Fruit fly (Drosophila melanogaster) whole organism, embryonic: ENCODE results near the gene MBD-like.

Source experiments
- Antp ChIP-seq: fragments of 200-800 bp; sonication (Bioruptor generic); optimal IDR thresholded peaks from 3 replicates; lab custom pipeline; 2016; ENCODE audit warnings: missing biosample characterization, missing genetic modification characterization
- CG10959 ChIP-seq: fragments of 200-800 bp; sonication (Bioruptor generic); IDR thresholded peaks from 2 replicates; pipeline ENCODE4 v1.3.6; 2022; ENCODE audit warnings: missing biosample characterization, missing genetic modification characterization
- CG11247 ChIP-seq: fragments of 200-800 bp; sonication (Bioruptor generic); IDR thresholded peaks from 2 replicates; pipeline ENCODE4 v1.3.6; 2022; ENCODE audit warnings: missing biosample characterization, missing genetic modification characterization
- CG11504 ChIP-seq: fragments of 200-800 bp; sonication (Bioruptor generic); optimal IDR thresholded peaks from 3 replicates; lab custom pipeline; 2019; ENCODE audit warnings: missing biosample characterization, mild to moderate bottlenecking, missing genetic modification characterization, moderate library complexity
- CG12299 ChIP-seq: fragments of 200-800 bp; sonication (Bioruptor generic); optimal IDR thresholded peaks from 2 replicates; lab custom pipeline; 2018; ENCODE audit warnings: missing biosample characterization, mild to moderate bottlenecking, missing genetic modification characterization
- CG12391 ChIP-seq: fragments of 200-800 bp; sonication (Bioruptor generic); optimal IDR thresholded peaks from 3 replicates; lab custom pipeline; 2018; ENCODE audit warnings: missing biosample characterization, mild to moderate bottlenecking, missing genetic modification characterization, moderate library complexity
- CG14050 ChIP-seq: fragments of 200-800 bp; sonication (Bioruptor generic); IDR thresholded peaks from 3 replicates; pipeline ENCODE4 v1.3.6; 2022; ENCODE audit warnings: missing biosample characterization, missing genetic modification characterization
- CG14667 ChIP-seq: fragments of 200-800 bp; sonication (Bioruptor generic); IDR thresholded peaks from 2 replicates; pipeline ENCODE4 v1.3.6; 2022; ENCODE audit warnings: missing biosample characterization, missing genetic modification characterization
- CG1529 ChIP-seq: fragments of 200-800 bp; sonication (Bioruptor generic); optimal IDR thresholded peaks from 3 replicates; lab custom pipeline; 2018; ENCODE audit warnings: missing biosample characterization, missing genetic modification characterization
- CG15696 ChIP-seq: fragments of 200-800 bp; sonication (Bioruptor generic); optimal IDR thresholded peaks from 2 replicates; lab custom pipeline; 2019; ENCODE audit warnings: missing biosample characterization, mild to moderate bottlenecking, missing genetic modification characterization, moderate library complexity
- CG1603 ChIP-seq: fragments of 200-800 bp; sonication (Bioruptor generic); optimal IDR thresholded peaks from 2 replicates; lab custom pipeline; 2019; ENCODE audit warnings: missing biosample characterization, mild to moderate bottlenecking, missing genetic modification characterization, moderate library complexity
- CG16863 ChIP-seq: fragments of 200-800 bp; sonication (Bioruptor generic); optimal IDR thresholded peaks from 3 replicates; lab custom pipeline; 2016; ENCODE audit warnings: missing biosample characterization, missing genetic modification characterization
- CG3065 ChIP-seq: fragments of 200-800 bp; sonication (Bioruptor generic); optimal IDR thresholded peaks from 2 replicates; lab custom pipeline; 2016; ENCODE audit warnings: missing biosample characterization, missing genetic modification characterization
- CG43689 ChIP-seq: fragments of 200-800 bp; sonication (Bioruptor generic); IDR thresholded peaks from 2 replicates; pipeline ENCODE4 v1.3.6; 2022; ENCODE audit warnings: missing biosample characterization, missing genetic modification characterization
- CG7372 ChIP-seq: fragments of 200-800 bp; sonication (Bioruptor generic); IDR thresholded peaks from 2 replicates; pipeline ENCODE4 v1.3.6; 2022; ENCODE audit warnings: missing biosample characterization, missing genetic modification characterization
- CG7556 ChIP-seq: fragments of 200-800 bp; sonication (Bioruptor generic); optimal IDR thresholded peaks from 2 replicates; lab custom pipeline; 2017; ENCODE audit warnings: missing biosample characterization, mild to moderate bottlenecking, missing genetic modification characterization
- CG7987 ChIP-seq: fragments of 200-800 bp; sonication (Bioruptor generic); optimal IDR thresholded peaks from 2 replicates; lab custom pipeline; 2018; ENCODE audit warnings: missing biosample characterization, mild to moderate bottlenecking, missing genetic modification characterization, moderate library complexity
- Dfd ChIP-seq, 2 experiments: fragments of >200 bp; optimal IDR thresholded peaks; 2 replicates each; lab custom pipeline; 2017; ENCODE audit warnings: missing biosample characterization in 2 of 2, missing genetic modification characterization in 2 of 2
- Dip2 ChIP-seq: fragments of 200-800 bp; sonication (Bioruptor generic); IDR thresholded peaks from 2 replicates; pipeline ENCODE4 v1.3.6; 2022; ENCODE audit warnings: missing biosample characterization, missing genetic modification characterization
- Fer3 ChIP-seq: fragments of 200-800 bp; sonication (Bioruptor generic); optimal IDR thresholded peaks from 2 replicates; lab custom pipeline; 2018; ENCODE audit warnings: missing biosample characterization, mild to moderate bottlenecking, missing genetic modification characterization, moderate library complexity
- H15 ChIP-seq: fragments of 200-800 bp; sonication (Bioruptor generic); IDR thresholded peaks from 3 replicates; pipeline ENCODE4 v1.3.6; 2022; ENCODE audit warnings: missing biosample characterization, missing genetic modification characterization
- HLH54F ChIP-seq: fragments of 200-800 bp; sonication (Bioruptor generic); optimal IDR thresholded peaks from 3 replicates; lab custom pipeline; 2016; ENCODE audit warnings: missing biosample characterization, missing genetic modification characterization
- Kr ChIP-seq: fragments of 200-800 bp; sonication (Bioruptor generic); optimal IDR thresholded peaks from 2 replicates; lab custom pipeline; 2017; ENCODE audit warnings: missing biosample characterization, mild to moderate bottlenecking, missing genetic modification characterization
- Mad ChIP-seq: fragments of 200-800 bp; sonication (Bioruptor generic); optimal IDR thresholded peaks from 2 replicates; lab custom pipeline; 2016; ENCODE audit warnings: missing biosample characterization, missing genetic modification characterization
- Med ChIP-seq: fragments of 200-800 bp; sonication (Bioruptor generic); peaks from one replicate; lab custom pipeline; 2016; ENCODE audit warnings: missing biosample characterization, missing genetic modification characterization, mild to moderate bottlenecking, inconsistent platforms, moderate library complexity
- Ravus ChIP-seq: fragments of 200-800 bp; sonication (Bioruptor generic); IDR thresholded peaks from 2 replicates; pipeline ENCODE4 v1.3.6; 2022; ENCODE audit warnings: missing biosample characterization, missing genetic modification characterization
- Spps ChIP-seq: fragments of 200-800 bp; sonication (Bioruptor generic); optimal IDR thresholded peaks from 2 replicates; lab custom pipeline; 2018; ENCODE audit warnings: missing biosample characterization, mild to moderate bottlenecking, missing genetic modification characterization
- TFAM ChIP-seq: fragments of 200-800 bp; sonication (Bioruptor generic); optimal IDR thresholded peaks from 2 replicates; lab custom pipeline; 2017; ENCODE audit warnings: missing biosample characterization, missing genetic modification characterization, inconsistent platforms
- Taf1 ChIP-seq: fragments of 200-800 bp; sonication (Bioruptor generic); IDR thresholded peaks from 2 replicates; pipeline ENCODE4 v1.3.6; 2022; ENCODE audit warnings: missing biosample characterization, missing genetic modification characterization
- ab ChIP-seq: fragments of 200-800 bp; sonication (Bioruptor generic); optimal IDR thresholded peaks from 2 replicates; lab custom pipeline; 2016; ENCODE audit warnings: missing biosample characterization, missing genetic modification characterization
- ac ChIP-seq: fragments of 200-800 bp; sonication (Bioruptor generic); optimal IDR thresholded peaks from 3 replicates; lab custom pipeline; 2017; ENCODE audit warnings: missing biosample characterization, mild to moderate bottlenecking, missing genetic modification characterization
- al ChIP-seq: fragments of 200-800 bp; sonication (Bioruptor generic); IDR thresholded peaks from 2 replicates; pipeline ENCODE4 v1.3.6; 2022; ENCODE audit warnings: missing biosample characterization, missing genetic modification characterization
- ara ChIP-seq: fragments of 200-800 bp; sonication (Bioruptor generic); IDR thresholded peaks from 2 replicates; pipeline ENCODE4 v1.3.6; 2022; ENCODE audit warnings: missing biosample characterization, missing genetic modification characterization
- corto ChIP-seq: fragments of 200-800 bp; sonication (Bioruptor generic); optimal IDR thresholded peaks from 2 replicates; lab custom pipeline; 2016; ENCODE audit warnings: missing biosample characterization, mild to moderate bottlenecking, missing genetic modification characterization, moderate library complexity
- da ChIP-seq: fragments of 200-800 bp; sonication (Bioruptor generic); optimal IDR thresholded peaks from 2 replicates; lab custom pipeline; 2016; ENCODE audit warnings: missing biosample characterization, missing genetic modification characterization
- en ChIP-seq: fragments of 200-800 bp; sonication (Bioruptor generic); optimal IDR thresholded peaks from 2 replicates; lab custom pipeline; 2016; ENCODE audit warnings: missing biosample characterization, missing genetic modification characterization
- gsb-n ChIP-seq: fragments of 200-800 bp; sonication (Bioruptor generic); optimal IDR thresholded peaks from 3 replicates; lab custom pipeline; 2018; ENCODE audit warnings: missing biosample characterization, mild to moderate bottlenecking, missing genetic modification characterization
- ham ChIP-seq: fragments of 200-800 bp; sonication (Bioruptor generic); IDR thresholded peaks from 2 replicates; pipeline ENCODE4 v1.3.6; 2022; ENCODE audit warnings: missing biosample characterization, missing genetic modification characterization
- her ChIP-seq: fragments of 200-800 bp; sonication (Bioruptor generic); optimal IDR thresholded peaks from 2 replicates; lab custom pipeline; 2016; ENCODE audit warnings: missing biosample characterization, missing genetic modification characterization
- kay ChIP-seq: fragments of 200-800 bp; sonication (Bioruptor generic); optimal IDR thresholded peaks from 2 replicates; lab custom pipeline; 2016; ENCODE audit warnings: missing biosample characterization, missing genetic modification characterization
- kni ChIP-seq: fragments of 200-800 bp; sonication (Bioruptor generic); optimal IDR thresholded peaks from 3 replicates; lab custom pipeline; 2017; ENCODE audit warnings: mild to moderate bottlenecking, missing biosample characterization, missing genetic modification reagents, missing genetic modification characterization
- mirr ChIP-seq: fragments of 200-800 bp; sonication (Bioruptor generic); optimal IDR thresholded peaks from 3 replicates; lab custom pipeline; 2018; ENCODE audit warnings: missing biosample characterization, mild to moderate bottlenecking, missing genetic modification characterization
- psq ChIP-seq: fragments of 200-800 bp; sonication (Bioruptor generic); optimal IDR thresholded peaks from 2 replicates; lab custom pipeline; 2017; ENCODE audit warnings: missing biosample characterization, missing genetic modification characterization
- pum ChIP-seq: fragments of 200-800 bp; sonication (Bioruptor generic); optimal IDR thresholded peaks from 2 replicates; lab custom pipeline; 2016; ENCODE audit warnings: missing biosample characterization, missing genetic modification characterization
- so ChIP-seq: fragments of 200-800 bp; sonication (Bioruptor generic); IDR thresholded peaks from 3 replicates; pipeline ENCODE4 v1.3.6; 2022; ENCODE audit warnings: missing biosample characterization, missing genetic modification characterization
- sr ChIP-seq: fragments of 200-800 bp; sonication (Bioruptor generic); IDR thresholded peaks from 3 replicates; pipeline ENCODE4 v1.3.6; 2022; ENCODE audit warnings: missing biosample characterization, missing genetic modification characterization
- stwl ChIP-seq: fragments of 200-800 bp; sonication (Bioruptor generic); optimal IDR thresholded peaks from 3 replicates; lab custom pipeline; 2018; ENCODE audit warnings: missing biosample characterization, mild to moderate bottlenecking, missing genetic modification characterization, moderate library complexity
- sug ChIP-seq: fragments of 200-800 bp; optimal IDR thresholded peaks from 2 replicates; lab custom pipeline; 2019; ENCODE audit warnings: missing biosample characterization, mild to moderate bottlenecking, missing genetic modification characterization, moderate library complexity
- tin ChIP-seq: fragments of 200-800 bp; sonication (Bioruptor generic); optimal IDR thresholded peaks from 3 replicates; lab custom pipeline; 2016; ENCODE audit warnings: missing biosample characterization, missing genetic modification characterization
- tx ChIP-seq: fragments of 200-800 bp; sonication (Bioruptor generic); optimal IDR thresholded peaks from 2 replicates; lab custom pipeline; 2016; ENCODE audit warnings: missing biosample characterization, missing genetic modification characterization
- vfl ChIP-seq: fragments of 200-800 bp; sonication (Bioruptor generic); optimal IDR thresholded peaks from 2 replicates; lab custom pipeline; 2016; ENCODE audit warnings: missing biosample characterization, missing genetic modification characterization
- zen ChIP-seq: fragments of 200-800 bp; sonication (Bioruptor generic); optimal IDR thresholded peaks from 3 replicates; lab custom pipeline; 2018; ENCODE audit warnings: missing biosample characterization, mild to moderate bottlenecking, missing genetic modification characterization, moderate library complexity
- zfh1 ChIP-seq: fragments of 200-800 bp; sonication (Bioruptor generic); IDR thresholded peaks from 3 replicates; pipeline ENCODE4 v1.3.6; 2022; ENCODE audit warnings: missing biosample characterization, missing genetic modification characterization

The MBD-like gene

DNA sequence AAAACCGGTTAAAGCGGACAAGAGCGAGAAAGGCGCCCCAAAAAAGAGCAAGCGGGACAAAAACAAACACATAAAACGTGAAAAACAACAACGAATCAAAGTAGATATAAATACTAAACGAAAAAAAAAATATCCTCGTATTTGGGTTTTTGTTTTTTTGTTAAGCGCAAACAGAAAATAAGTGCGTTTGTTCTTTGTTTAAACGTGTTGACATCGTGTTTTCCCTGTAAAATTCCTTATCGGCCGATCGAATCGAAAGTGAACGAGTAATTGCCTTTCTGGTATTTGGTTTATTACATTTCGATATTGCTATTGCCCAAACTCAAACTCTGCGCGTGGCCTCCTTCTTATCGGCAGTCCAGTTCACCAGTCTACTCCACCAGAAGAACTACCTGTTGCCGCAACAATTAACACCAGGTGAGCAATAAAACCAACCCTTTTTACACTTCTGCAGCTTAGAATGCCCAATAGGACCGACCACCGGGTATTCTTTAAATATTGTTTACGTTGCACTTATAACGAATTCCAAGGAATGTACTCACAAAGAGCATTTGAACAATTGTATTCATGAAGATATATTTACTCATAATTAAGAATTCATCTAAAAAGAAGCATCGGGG, 32.3 kb downstream of the MBD-like start (continued):
- TF ChIP-seq psq (GFP tag; lab: Kevin White, UChicago) (no peak), mirr (no peak), en (GFP tag; lab: Kevin White, UChicago) (no peak), kay (no peak), sr (GFP tag; lab: Robert Waterston, UW) (no peak), al (GFP tag; lab: Robert Waterston, UW) (no peak), zfh1 (GFP tag; lab: Robert Waterston, UW) (no peak), Antp (GFP tag; lab: Kevin White, UChicago) (no peak), CG7987 (GFP tag; lab: Kevin White, UChicago) (no peak), da (GFP tag; lab: Kevin White, UChicago) (no peak), CG1603 (tag; lab: Kevin White, UChicago) (no peak), vfl (GFP tag; lab: Kevin White, UChicago) (no peak), tx (GFP tag; lab: Kevin White, UChicago) (no peak), her (GFP tag; lab: Kevin White, UChicago) (no peak), Dfd (GFP tag; optimal IDR thresholded peaks at IDR 0.05; lab: Kevin White, UChicago) (no peak), CG12299 (tag; lab: Kevin White, UChicago) (no peak), sug (tag; lab: Kevin White, UChicago) (peak; percentile 11), Mad (GFP tag; lab: Kevin White, UChicago) (no peak), gsb-n (tag; lab: Kevin White, UChicago) (peak; percentile 2), Kr (GFP tag; lab: Kevin White, UChicago) (peak; percentile 63), CG43689 (GFP tag; lab: Robert Waterston, UW) (no peak), CG11504 (tag; lab: Kevin White, UChicago) (peak; percentile 4), H15 (no peak), Med (GFP tag; lab: Kevin White, UChicago) (peak; percentile 71), CG15696 (tag; lab: Kevin White, UChicago) (peak; percentile 3), CG14667 (GFP tag; lab: Robert Waterston, UW) (no peak), CG11247 (GFP tag; lab: Robert Waterston, UW) (no peak), CG14050 (GFP tag; lab: Robert Waterston, UW) (no peak), Spps (tag; lab: Kevin White, UChicago) (no peak), zen (tag; lab: Kevin White, UChicago) (peak; percentile 3), pum (GFP tag; lab: Kevin White, UChicago) (no peak), tin (GFP tag; lab: Kevin White, UChicago) (no peak), Ravus (GFP tag; lab: Robert Waterston, UW) (no peak), ac (GFP tag; lab: Kevin White, UChicago) (no peak), CG12391 (tag; lab: Kevin White, UChicago) (no peak), TFAM (GFP tag; lab: Kevin White, UChicago) (no peak), CG10959 (GFP tag; lab: Robert Waterston, UW) (no peak), stwl (tag; lab: Kevin White, UChicago) (no peak), ara (no peak), HLH54F (no peak), Taf1 (no peak), ab (no peak), CG7556 (GFP tag; lab: Kevin White, UChicago) (no peak), CG7372 (GFP tag; lab: Robert Waterston, UW) (no peak), so (GFP tag; lab: Robert Waterston, UW) (no peak), CG16863 (GFP tag; lab: Kevin White, UChicago) (no peak), ham (GFP tag; lab: Robert Waterston, UW) (no peak), Fer3 (tag; lab: Kevin White, UChicago) (no peak), Dip2 (GFP tag; lab: Robert Waterston, UW) (no peak), corto (GFP tag; lab: Kevin White, UChicago) (no peak), CG1529 (GFP tag; lab: Kevin White, UChicago) (no peak), kni (GFP tag; lab: Kevin White, UChicago) (peak; percentile 43), CG3065 (GFP tag; lab: Kevin White, UChicago) (no peak)
